Fruit fly (Drosophila melanogaster) whole organism, wandering third instar larva: ENCODE results near the gene CG1637.

Source experiments
- CG9705 ChIP-seq: fragments of 200-800 bp; sonication (Bioruptor generic); optimal IDR thresholded peaks from 2 replicates; lab custom pipeline; 2018; ENCODE audit warnings: missing biosample characterization, mild to moderate bottlenecking, missing genetic modification characterization
- Hnf4 ChIP-seq: fragments of 200-800 bp; sonication (Bioruptor generic); optimal IDR thresholded peaks from 2 replicates; lab custom pipeline; 2016; ENCODE audit warnings: missing biosample characterization, mild to moderate bottlenecking, missing genetic modification characterization
- psq ChIP-seq: fragments of 200-800 bp; sonication (Bioruptor generic); optimal IDR thresholded peaks from 3 replicates; lab custom pipeline; 2017; ENCODE audit warnings: missing biosample characterization, mild to moderate bottlenecking, missing genetic modification characterization, moderate library complexity

- TF ChIP-seq CG9705 (GFP tag; lab: Kevin White, UChicago) (no peak), Hnf4 (GFP tag; lab: Kevin White, UChicago) (no peak), psq (GFP tag; lab: Kevin White, UChicago) (no peak)
These were observed 1.2 kb downstream of the CG1637 start for dm6 chrX:10876451-10876850.
